Fruit fly (Drosophila melanogaster) whole organism, embryonic: ENCODE results near the gene CG13024.

ENCODE experiments used
- Asciz ChIP-seq: fragments of 200-800 bp; sonication (Bioruptor generic); optimal IDR thresholded peaks from 2 replicates; lab custom pipeline; 2017; ENCODE audit warnings: missing biosample characterization, mild to moderate bottlenecking, missing genetic modification characterization, missing genetic modification reagents
- BEAF-32 ChIP-seq: fragments of 200-800 bp; sonication (Bioruptor generic); optimal IDR thresholded peaks from 3 replicates; lab custom pipeline; 2017; ENCODE audit warnings: missing biosample characterization, missing genetic modification characterization, mild to moderate bottlenecking, moderate library complexity, missing genetic modification reagents
- CG10209 ChIP-seq: fragments of 200-800 bp; sonication (Bioruptor generic); optimal IDR thresholded peaks from 3 replicates; lab custom pipeline; 2017; ENCODE audit warnings: missing biosample characterization, mild to moderate bottlenecking, missing genetic modification characterization, missing genetic modification reagents
- CG10274 ChIP-seq: fragments of 200-800 bp; sonication (Bioruptor generic); optimal IDR thresholded peaks from 3 replicates; lab custom pipeline; 2017; ENCODE audit warnings: missing biosample characterization, mild to moderate bottlenecking, missing genetic modification characterization
- CG10959 ChIP-seq: fragments of 200-800 bp; sonication (Bioruptor generic); IDR thresholded peaks from 2 replicates; pipeline ENCODE4 v1.3.6; 2022; ENCODE audit warnings: missing biosample characterization, missing genetic modification characterization
- CG12155 ChIP-seq: fragments of 200-800 bp; sonication (Bioruptor generic); optimal IDR thresholded peaks from 3 replicates; lab custom pipeline; 2016; ENCODE audit warnings: missing biosample characterization, missing genetic modification characterization
- CG12391 ChIP-seq: fragments of 200-800 bp; sonication (Bioruptor generic); optimal IDR thresholded peaks from 3 replicates; lab custom pipeline; 2018; ENCODE audit warnings: missing biosample characterization, mild to moderate bottlenecking, missing genetic modification characterization, moderate library complexity
- CG13123 ChIP-seq: fragments of 200-800 bp; sonication (Bioruptor generic); optimal IDR thresholded peaks from 2 replicates; lab custom pipeline; 2016; ENCODE audit warnings: missing biosample characterization, missing genetic modification characterization
- CG14667 ChIP-seq: fragments of 200-800 bp; sonication (Bioruptor generic); IDR thresholded peaks from 2 replicates; pipeline ENCODE4 v1.3.6; 2022; ENCODE audit warnings: missing biosample characterization, missing genetic modification characterization
- CG14710 ChIP-seq: fragments of 200-800 bp; sonication (Bioruptor generic); optimal IDR thresholded peaks from 3 replicates; lab custom pipeline; 2019; ENCODE audit warnings: missing biosample characterization, mild to moderate bottlenecking, missing genetic modification characterization, moderate library complexity
- CG15479 ChIP-seq: fragments of 200-800 bp; sonication (Bioruptor generic); optimal IDR thresholded peaks from 3 replicates; lab custom pipeline; 2019; ENCODE audit warnings: missing biosample characterization, mild to moderate bottlenecking, missing genetic modification characterization, moderate library complexity
- CG15696 ChIP-seq: fragments of 200-800 bp; sonication (Bioruptor generic); optimal IDR thresholded peaks from 2 replicates; lab custom pipeline; 2019; ENCODE audit warnings: missing biosample characterization, mild to moderate bottlenecking, missing genetic modification characterization, moderate library complexity
- CG1603 ChIP-seq: fragments of 200-800 bp; sonication (Bioruptor generic); optimal IDR thresholded peaks from 2 replicates; lab custom pipeline; 2019; ENCODE audit warnings: missing biosample characterization, mild to moderate bottlenecking, missing genetic modification characterization, moderate library complexity
- CG16863 ChIP-seq: fragments of 200-800 bp; sonication (Bioruptor generic); optimal IDR thresholded peaks from 3 replicates; lab custom pipeline; 2016; ENCODE audit warnings: missing biosample characterization, missing genetic modification characterization
- CG3065 ChIP-seq: fragments of 200-800 bp; sonication (Bioruptor generic); optimal IDR thresholded peaks from 2 replicates; lab custom pipeline; 2016; ENCODE audit warnings: missing biosample characterization, missing genetic modification characterization
- CG3407 ChIP-seq: fragments of 200-800 bp; sonication (Bioruptor generic); optimal IDR thresholded peaks from 2 replicates; lab custom pipeline; 2018; ENCODE audit warnings: missing biosample characterization, mild to moderate bottlenecking, missing genetic modification characterization
- CG34422 ChIP-seq: fragments of 200-800 bp; sonication (Bioruptor generic); IDR thresholded peaks from 3 replicates; pipeline ENCODE4 v1.3.6; 2022; ENCODE audit warnings: missing biosample characterization, missing genetic modification characterization
- CG4730 ChIP-seq: fragments of 200-800 bp; sonication (Bioruptor generic); IDR thresholded peaks from 2 replicates; pipeline ENCODE4 v1.3.6; 2022; ENCODE audit warnings: missing biosample characterization, missing genetic modification characterization
- CG4820 ChIP-seq: fragments of 200-800 bp; sonication (Bioruptor generic); optimal IDR thresholded peaks from 3 replicates; lab custom pipeline; 2016; ENCODE audit warnings: missing biosample characterization, missing genetic modification characterization
- CG5953 ChIP-seq: fragments of 200-800 bp; sonication (Bioruptor generic); IDR thresholded peaks from 2 replicates; pipeline ENCODE4 v1.3.6; 2022; ENCODE audit warnings: missing biosample characterization, missing genetic modification characterization
- CG6813 ChIP-seq: fragments of 200-800 bp; sonication (Bioruptor generic); optimal IDR thresholded peaks from 2 replicates; lab custom pipeline; 2017; ENCODE audit warnings: missing biosample characterization, missing genetic modification characterization, mild to moderate bottlenecking, moderate library complexity, missing genetic modification reagents
- CG7372 ChIP-seq: fragments of 200-800 bp; sonication (Bioruptor generic); IDR thresholded peaks from 2 replicates; pipeline ENCODE4 v1.3.6; 2022; ENCODE audit warnings: missing biosample characterization, missing genetic modification characterization
- CG8359 ChIP-seq: fragments of 200-800 bp; sonication (Bioruptor generic); optimal IDR thresholded peaks from 2 replicates; lab custom pipeline; 2017; ENCODE audit warnings: missing biosample characterization, mild to moderate bottlenecking, missing genetic modification characterization, borderline replicate concordance
- CG9215 ChIP-seq: fragments of 200-800 bp; sonication (Bioruptor generic); IDR thresholded peaks from 2 replicates; pipeline ENCODE4 v1.3.6; 2022; ENCODE audit warnings: missing biosample characterization, missing genetic modification characterization
- CG9727 ChIP-seq: fragments of 200-800 bp; sonication (Bioruptor generic); optimal IDR thresholded peaks from 3 replicates; lab custom pipeline; 2017; ENCODE audit warnings: missing biosample characterization, mild to moderate bottlenecking, missing genetic modification characterization
- Dip2 ChIP-seq: fragments of 200-800 bp; sonication (Bioruptor generic); IDR thresholded peaks from 2 replicates; pipeline ENCODE4 v1.3.6; 2022; ENCODE audit warnings: missing biosample characterization, missing genetic modification characterization
- Hand ChIP-seq: fragments of 200-800 bp; sonication (Bioruptor generic); optimal IDR thresholded peaks from 2 replicates; lab custom pipeline; 2017; ENCODE audit warnings: mild to moderate bottlenecking, missing biosample characterization, missing genetic modification reagents, missing genetic modification characterization
- Hmx ChIP-seq: fragments of 200-800 bp; sonication (Bioruptor generic); optimal IDR thresholded peaks from 2 replicates; lab custom pipeline; 2016; ENCODE audit warnings: missing biosample characterization, missing genetic modification characterization
- Nf-YA ChIP-seq: fragments of 200-800 bp; sonication (Bioruptor generic); IDR thresholded peaks from 2 replicates; pipeline ENCODE4 v1.3.6; 2022; ENCODE audit warnings: missing biosample characterization, missing genetic modification characterization
- Ssrp ChIP-seq: fragments of 200-800 bp; sonication (Bioruptor generic); optimal IDR thresholded peaks from 2 replicates; lab custom pipeline; 2018; ENCODE audit warnings: missing biosample characterization, mild to moderate bottlenecking, missing genetic modification characterization, moderate library complexity
- ac ChIP-seq: fragments of 200-800 bp; sonication (Bioruptor generic); optimal IDR thresholded peaks from 3 replicates; lab custom pipeline; 2017; ENCODE audit warnings: missing biosample characterization, mild to moderate bottlenecking, missing genetic modification characterization
- cas ChIP-seq: fragments of 200-800 bp; sonication (Bioruptor generic); IDR thresholded peaks from 2 replicates; pipeline ENCODE4 v1.3.6; 2022; ENCODE audit warnings: missing biosample characterization, missing genetic modification characterization
- ems ChIP-seq: fragments of 200-800 bp; sonication (Bioruptor generic); optimal IDR thresholded peaks from 3 replicates; lab custom pipeline; 2016; ENCODE audit warnings: missing biosample characterization, missing genetic modification characterization
- eve ChIP-seq, 2 experiments: fragments of >200 bp; optimal IDR thresholded peaks; 2 replicates each; lab custom pipeline; 2017; ENCODE audit warnings: missing biosample characterization in 2 of 2, missing genetic modification characterization in 2 of 2
- ewg ChIP-seq: fragments of 200-800 bp; sonication (Bioruptor generic); optimal IDR thresholded peaks from 3 replicates; lab custom pipeline; 2017; ENCODE audit warnings: mild to moderate bottlenecking, missing biosample characterization, missing genetic modification reagents, missing genetic modification characterization
- gsb-n ChIP-seq: fragments of 200-800 bp; sonication (Bioruptor generic); optimal IDR thresholded peaks from 3 replicates; lab custom pipeline; 2018; ENCODE audit warnings: missing biosample characterization, mild to moderate bottlenecking, missing genetic modification characterization
- jing ChIP-seq: fragments of 200-800 bp; sonication (Bioruptor generic); optimal IDR thresholded peaks from 2 replicates; lab custom pipeline; 2018; ENCODE audit warnings: missing biosample characterization, mild to moderate bottlenecking, missing genetic modification characterization
- ken ChIP-seq: fragments of 200-800 bp; sonication (Bioruptor generic); IDR thresholded peaks from 3 replicates; pipeline ENCODE4 v1.3.6; 2022; ENCODE audit warnings: missing biosample characterization, missing genetic modification characterization
- kni ChIP-seq: fragments of 200-800 bp; sonication (Bioruptor generic); optimal IDR thresholded peaks from 3 replicates; lab custom pipeline; 2017; ENCODE audit warnings: mild to moderate bottlenecking, missing biosample characterization, missing genetic modification reagents, missing genetic modification characterization
- knrl ChIP-seq: fragments of 200-800 bp; sonication (Bioruptor generic); IDR thresholded peaks from 3 replicates; pipeline ENCODE4 v1.3.6; 2022; ENCODE audit warnings: missing biosample characterization, missing genetic modification characterization; ENCODE audit not compliant: partially characterized antibody
- nerfin-2 ChIP-seq: fragments of 200-800 bp; sonication (Bioruptor generic); IDR thresholded peaks from 2 replicates; pipeline ENCODE4 v1.3.6; 2022; ENCODE audit warnings: missing biosample characterization, missing genetic modification characterization; ENCODE audit not compliant: partially characterized antibody
- odd ChIP-seq: fragments of 200-800 bp; sonication (Bioruptor generic); optimal IDR thresholded peaks from 2 replicates; lab custom pipeline; 2017; ENCODE audit warnings: missing biosample characterization, mild to moderate bottlenecking, missing genetic modification characterization
- peb ChIP-seq: fragments of 200-800 bp; sonication (Bioruptor generic); IDR thresholded peaks from 2 replicates; pipeline ENCODE4 v1.3.6; 2022; ENCODE audit warnings: missing biosample characterization, missing genetic modification characterization
- pum ChIP-seq: fragments of 200-800 bp; sonication (Bioruptor generic); optimal IDR thresholded peaks from 2 replicates; lab custom pipeline; 2016; ENCODE audit warnings: missing biosample characterization, missing genetic modification characterization
- salm ChIP-seq: fragments of 200-800 bp; sonication (Bioruptor generic); optimal IDR thresholded peaks from 2 replicates; lab custom pipeline; 2018; ENCODE audit warnings: missing biosample characterization, mild to moderate bottlenecking, missing genetic modification characterization
- sd ChIP-seq: fragments of 200-800 bp; sonication (Bioruptor generic); optimal IDR thresholded peaks from 3 replicates; lab custom pipeline; 2018; ENCODE audit warnings: missing biosample characterization, mild to moderate bottlenecking, missing genetic modification characterization, moderate library complexity
- sna ChIP-seq: fragments of 200-800 bp; sonication (Bioruptor generic); IDR thresholded peaks from 2 replicates; pipeline ENCODE4 v1.3.6; 2022; ENCODE audit warnings: missing biosample characterization, missing genetic modification characterization; ENCODE audit not compliant: partially characterized antibody
- toy ChIP-seq: fragments of 200-800 bp; sonication (Bioruptor generic); IDR thresholded peaks from 2 replicates; pipeline ENCODE4 v1.3.6; 2022; ENCODE audit warnings: missing biosample characterization, missing genetic modification characterization
- twi ChIP-seq: fragments of 200-800 bp; optimal IDR thresholded peaks from 2 replicates; lab custom pipeline; 2019; ENCODE audit warnings: missing biosample characterization, mild to moderate bottlenecking, missing genetic modification characterization, moderate library complexity
- vvl ChIP-seq: fragments of 200-800 bp; sonication (Bioruptor generic); IDR thresholded peaks from 2 replicates; pipeline ENCODE4 v1.3.6; 2022; ENCODE audit warnings: missing biosample characterization, missing genetic modification characterization
- zfh1 ChIP-seq: fragments of 200-800 bp; sonication (Bioruptor generic); IDR thresholded peaks from 3 replicates; pipeline ENCODE4 v1.3.6; 2022; ENCODE audit warnings: missing biosample characterization, missing genetic modification characterization

The CG13024 gene

DNA sequence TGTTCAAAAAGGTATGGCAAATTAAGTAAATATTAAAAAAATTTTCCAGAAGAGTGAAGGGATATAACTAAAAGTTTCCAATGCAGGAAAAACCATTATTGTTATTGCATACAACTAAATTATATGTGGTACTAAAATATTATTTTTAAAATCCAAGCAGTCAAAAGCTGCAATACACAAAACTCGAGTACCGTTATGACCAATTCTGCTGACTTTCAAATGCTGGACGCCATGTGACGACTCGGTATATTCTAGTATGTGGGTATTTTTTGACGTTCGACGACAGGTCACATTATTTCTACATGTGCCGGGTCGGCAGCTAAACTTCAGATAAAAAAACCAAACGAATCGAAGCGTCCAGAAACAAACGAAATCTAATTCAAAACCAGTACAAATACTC is 20.7 kb downstream of the CG13024 start (continued):
- no peak for TF ChIP-seq CG10274 (GFP tag; lab: Kevin White, UChicago)
- TF ChIP-seq ewg (GFP tag; lab: Kevin White, UChicago), result peak; percentile 56
- no peak for TF ChIP-seq CG4730 (GFP tag; lab: Robert Waterston, UW)
- TF ChIP-seq Ssrp (tag; lab: Kevin White, UChicago), result no peak
- no peak for TF ChIP-seq knrl (GFP tag; lab: Robert Waterston, UW)
- peak; percentile 77 for TF ChIP-seq CG1603 (tag; lab: Kevin White, UChicago)
- TF ChIP-seq twi (tag; lab: Kevin White, UChicago), result peak; percentile 21
- TF ChIP-seq vvl, result peak; percentile 28
- TF ChIP-seq CG16863, result no peak
- TF ChIP-seq CG15479 (GFP tag; lab: Kevin White, UChicago), result no peak
- TF ChIP-seq jing (GFP tag; lab: Kevin White, UChicago), result no peak
- TF ChIP-seq nerfin-2 (GFP tag; lab: Robert Waterston, UW), result 0 out of 2 replicates have a peak, but pooled peaks have one; percentile 39
- TF ChIP-seq CG14710 (tag; lab: Kevin White, UChicago), result peak; percentile 61
- TF ChIP-seq CG9215 (GFP tag; lab: Robert Waterston, UW), result no peak
- peak; percentile 41 for TF ChIP-seq CG12391 (tag; lab: Kevin White, UChicago)
- TF ChIP-seq CG10959 (GFP tag; lab: Robert Waterston, UW), result no peak
- peak; percentile 78; the same call in 1 of the 3 replicates for TF ChIP-seq CG34422
- no peak for TF ChIP-seq CG14667 (GFP tag; lab: Robert Waterston, UW)
- no peak for TF ChIP-seq cas (GFP tag; lab: Robert Waterston, UW)
- peak; percentile 59 for TF ChIP-seq gsb-n (tag; lab: Kevin White, UChicago)
- TF ChIP-seq kni (GFP tag; lab: Kevin White, UChicago), result no peak
- TF ChIP-seq Dip2, result no peak
- 0 out of 3 replicates have a peak, but pooled peaks have one; percentile 28 for TF ChIP-seq zfh1 (GFP tag; lab: Robert Waterston, UW)
- no peak for TF ChIP-seq peb (GFP tag; lab: Robert Waterston, UW)
- TF ChIP-seq eve (GFP tag; optimal IDR thresholded peaks at IDR 0.05; lab: Kevin White, UChicago), result no peak
- TF ChIP-seq ken (GFP tag; lab: Robert Waterston, UW), result 0 out of 3 replicates have a peak, but pooled peaks have one; percentile 3
- no peak for TF ChIP-seq CG4820
- TF ChIP-seq CG13123 (GFP tag; lab: Kevin White, UChicago), result no peak
- no peak for TF ChIP-seq CG5953 (GFP tag; lab: Robert Waterston, UW)
- no peak for TF ChIP-seq sna (GFP tag; lab: Robert Waterston, UW)
- TF ChIP-seq CG10209 (GFP tag; lab: Kevin White, UChicago), result no peak
- TF ChIP-seq Hand (GFP tag; lab: Kevin White, UChicago), result no peak
- no peak for TF ChIP-seq Asciz (GFP tag; lab: Kevin White, UChicago)
- no peak for TF ChIP-seq pum (GFP tag; lab: Kevin White, UChicago)
- TF ChIP-seq CG3407 (GFP tag; lab: Kevin White, UChicago), result no peak
- TF ChIP-seq CG6813, result no peak
- TF ChIP-seq CG8359 (GFP tag; lab: Kevin White, UChicago), result no peak
- no peak for TF ChIP-seq CG7372 (GFP tag; lab: Robert Waterston, UW)
- TF ChIP-seq CG15696 (tag; lab: Kevin White, UChicago), result no peak
- TF ChIP-seq Hmx (GFP tag; lab: Kevin White, UChicago), result no peak
- TF ChIP-seq CG9727 (GFP tag; lab: Kevin White, UChicago), result no peak
- TF ChIP-seq Nf-YA (GFP tag; lab: Robert Waterston, UW), result no peak
- no peak for TF ChIP-seq ems
- TF ChIP-seq CG12155, result no peak
- no peak for TF ChIP-seq salm (tag; lab: Kevin White, UChicago)
- no peak for TF ChIP-seq ac
- TF ChIP-seq BEAF-32 (GFP tag; lab: Kevin White, UChicago), result peak; percentile 49
- no peak for TF ChIP-seq CG3065 (GFP tag; lab: Kevin White, UChicago)
- no peak for TF ChIP-seq sd (tag; lab: Kevin White, UChicago)
- no peak for TF ChIP-seq odd (GFP tag; lab: Kevin White, UChicago)
- no peak for TF ChIP-seq toy
